Fruit fly (Drosophila melanogaster) whole organism, embryonic: ENCODE measurements around the gene abs.

Experiments
- Adf1 ChIP-seq: fragments of 200-800 bp; sonication (Bioruptor generic); IDR thresholded peaks from 2 replicates; pipeline ENCODE4 v1.3.6; 2022; ENCODE audit warnings: missing biosample characterization, missing genetic modification characterization
- Bgb ChIP-seq: fragments of 200-800 bp; sonication (Bioruptor generic); IDR thresholded peaks from 2 replicates; pipeline ENCODE4 v1.3.6; 2022; ENCODE audit warnings: missing biosample characterization, missing genetic modification characterization; ENCODE audit not compliant: partially characterized antibody
- CG10543 ChIP-seq: fragments of 200-800 bp; sonication (Bioruptor generic); optimal IDR thresholded peaks from 3 replicates; lab custom pipeline; 2017; ENCODE audit warnings: missing biosample characterization, mild to moderate bottlenecking, missing genetic modification characterization, moderate library complexity
- CG12659 ChIP-seq: fragments of 200-800 bp; sonication (Bioruptor generic); optimal IDR thresholded peaks from 3 replicates; lab custom pipeline; 2017; ENCODE audit warnings: mild to moderate bottlenecking, missing biosample characterization, missing genetic modification reagents, missing genetic modification characterization
- CG12769 ChIP-seq: fragments of 200-800 bp; sonication (Bioruptor generic); optimal IDR thresholded peaks from 2 replicates; lab custom pipeline; 2019; ENCODE audit warnings: missing biosample characterization, mild to moderate bottlenecking, missing genetic modification characterization, moderate library complexity
- CG13894 ChIP-seq: fragments of 200-800 bp; sonication (Bioruptor generic); optimal IDR thresholded peaks from 3 replicates; lab custom pipeline; 2018; ENCODE audit warnings: missing biosample characterization, mild to moderate bottlenecking, missing genetic modification characterization, moderate library complexity
- CG16779 ChIP-seq: fragments of 200-800 bp; sonication (Bioruptor generic); IDR thresholded peaks from 2 replicates; pipeline ENCODE4 v1.3.6; 2022; ENCODE audit warnings: missing biosample characterization, missing genetic modification characterization
- CG16863 ChIP-seq: fragments of 200-800 bp; sonication (Bioruptor generic); optimal IDR thresholded peaks from 3 replicates; lab custom pipeline; 2016; ENCODE audit warnings: missing biosample characterization, missing genetic modification characterization
- CG17568 ChIP-seq: fragments of 200-800 bp; sonication (Bioruptor generic); optimal IDR thresholded peaks from 2 replicates; lab custom pipeline; 2018; ENCODE audit warnings: missing biosample characterization, mild to moderate bottlenecking, missing genetic modification characterization, moderate library complexity
- CG17829 ChIP-seq: fragments of 200-800 bp; optimal IDR thresholded peaks from 2 replicates; lab custom pipeline; 2019; ENCODE audit warnings: missing biosample characterization, mild to moderate bottlenecking, missing genetic modification characterization, moderate library complexity
- CG18011 ChIP-seq: fragments of 200-800 bp; sonication (Bioruptor generic); optimal IDR thresholded peaks from 2 replicates; lab custom pipeline; 2017; ENCODE audit warnings: missing biosample characterization, missing genetic modification characterization, mild to moderate bottlenecking, moderate library complexity, missing genotype
- CG2116 ChIP-seq: fragments of 200-800 bp; sonication (Bioruptor generic); optimal IDR thresholded peaks from 3 replicates; lab custom pipeline; 2018; ENCODE audit warnings: missing biosample characterization, mild to moderate bottlenecking, missing genetic modification characterization
- CG2129 ChIP-seq: fragments of 200-800 bp; sonication (Bioruptor generic); IDR thresholded peaks from 2 replicates; pipeline ENCODE4 v1.3.6; 2022; ENCODE audit warnings: missing biosample characterization, missing genetic modification characterization; ENCODE audit not compliant: partially characterized antibody
- CG30020 ChIP-seq: fragments of 200-800 bp; optimal IDR thresholded peaks from 2 replicates; lab custom pipeline; 2019; ENCODE audit warnings: missing biosample characterization, mild to moderate bottlenecking, missing genetic modification characterization, moderate library complexity
- CG33213 ChIP-seq: fragments of 200-800 bp; sonication (Bioruptor generic); optimal IDR thresholded peaks from 3 replicates; lab custom pipeline; 2016; ENCODE audit warnings: missing biosample characterization, missing genetic modification characterization
- CG34224 ChIP-seq: fragments of 200-800 bp; sonication (Bioruptor generic); IDR thresholded peaks from 3 replicates; pipeline ENCODE4 v1.3.6; 2022; ENCODE audit warnings: missing biosample characterization, missing genetic modification characterization; ENCODE audit not compliant: partially characterized antibody
- CG34376 ChIP-seq: fragments of 200-800 bp; sonication (Bioruptor generic); optimal IDR thresholded peaks from 2 replicates; lab custom pipeline; 2018; ENCODE audit warnings: missing biosample characterization, mild to moderate bottlenecking, missing genetic modification characterization
- CG42726 ChIP-seq: fragments of 200-800 bp; sonication (Bioruptor generic); IDR thresholded peaks from 2 replicates; pipeline ENCODE4 v1.3.6; 2022; ENCODE audit warnings: missing biosample characterization, missing genetic modification characterization; ENCODE audit not compliant: partially characterized antibody
- CG4707 ChIP-seq: fragments of 200-800 bp; sonication (Bioruptor generic); optimal IDR thresholded peaks from 2 replicates; lab custom pipeline; 2018; ENCODE audit warnings: missing biosample characterization, mild to moderate bottlenecking, missing genetic modification characterization, moderate library complexity
- CG7987 ChIP-seq: fragments of 200-800 bp; sonication (Bioruptor generic); optimal IDR thresholded peaks from 2 replicates; lab custom pipeline; 2018; ENCODE audit warnings: missing biosample characterization, mild to moderate bottlenecking, missing genetic modification characterization, moderate library complexity
- CG8290 ChIP-seq, 3 experiments: fragments of 200-800 bp; sonication (Bioruptor generic); optimal IDR thresholded peaks; 2 replicates each; lab custom pipeline; 2016 to 2019; ENCODE audit warnings: missing biosample characterization in 3 of 3, missing genetic modification characterization in 3 of 3, mild to moderate bottlenecking in 2 of 3, moderate library complexity in 1 of 3
- CG9437 ChIP-seq: fragments of 200-800 bp; sonication (Bioruptor generic); optimal IDR thresholded peaks from 2 replicates; lab custom pipeline; 2018; ENCODE audit warnings: missing biosample characterization, mild to moderate bottlenecking, missing genetic modification characterization
- Camta ChIP-seq: fragments of 200-800 bp; sonication (Bioruptor generic); optimal IDR thresholded peaks from 2 replicates; lab custom pipeline; 2016; ENCODE audit warnings: missing biosample characterization, missing genetic modification characterization
- Dp ChIP-seq: fragments of 200-800 bp; sonication (Bioruptor generic); optimal IDR thresholded peaks from 2 replicates; lab custom pipeline; 2018; ENCODE audit warnings: missing biosample characterization, mild to moderate bottlenecking, missing genetic modification characterization, moderate library complexity
- E2f2 ChIP-seq: fragments of 200-800 bp; sonication (Bioruptor generic); IDR thresholded peaks from 2 replicates; pipeline ENCODE4 v1.3.6; 2022; ENCODE audit warnings: missing biosample characterization, missing genetic modification characterization
- Eip74EF ChIP-seq, 2 experiments: fragments of 200-800 bp in 1 of 2; fragments of >200 bp in 1 of 2; sonication (Bioruptor generic) in 1 of 2; optimal IDR thresholded peaks; 2 replicates each; lab custom pipeline; 2017 to 2019; ENCODE audit warnings: missing biosample characterization in 2 of 2, missing genetic modification characterization in 2 of 2, mild to moderate bottlenecking in 1 of 2, moderate library complexity in 1 of 2
- Ets97D ChIP-seq: fragments of 200-800 bp; sonication (Bioruptor generic); optimal IDR thresholded peaks from 3 replicates; lab custom pipeline; 2016; ENCODE audit warnings: missing biosample characterization, missing genetic modification characterization
- HLHmδ ChIP-seq: fragments of 200-800 bp; sonication (Bioruptor generic); optimal IDR thresholded peaks from 2 replicates; lab custom pipeline; 2018; ENCODE audit warnings: missing biosample characterization, mild to moderate bottlenecking, missing genetic modification characterization, moderate library complexity
- Hmr ChIP-seq: fragments of 200-800 bp; sonication (Bioruptor generic); optimal IDR thresholded peaks from 3 replicates; lab custom pipeline; 2017; ENCODE audit warnings: mild to moderate bottlenecking, missing biosample characterization, missing genetic modification reagents, missing genetic modification characterization
- Med ChIP-seq: fragments of 200-800 bp; sonication (Bioruptor generic); peaks from one replicate; lab custom pipeline; 2016; ENCODE audit warnings: missing biosample characterization, missing genetic modification characterization, mild to moderate bottlenecking, inconsistent platforms, moderate library complexity
- Opbp ChIP-seq: fragments of 200-800 bp; sonication (Bioruptor generic); IDR thresholded peaks from 3 replicates; pipeline ENCODE4 v1.3.6; 2022; ENCODE audit warnings: missing biosample characterization, missing genetic modification characterization; ENCODE audit not compliant: partially characterized antibody
- Poxn ChIP-seq: fragments of 200-800 bp; sonication (Bioruptor generic); IDR thresholded peaks from 2 replicates; pipeline ENCODE4 v1.3.6; 2022; ENCODE audit warnings: missing biosample characterization, missing genetic modification characterization
- amos ChIP-seq: fragments of 200-800 bp; sonication (Bioruptor generic); IDR thresholded peaks from 2 replicates; pipeline ENCODE4 v1.3.6; 2022; ENCODE audit warnings: missing biosample characterization, missing genetic modification characterization; ENCODE audit not compliant: partially characterized antibody
- crc ChIP-seq: fragments of 200-800 bp; sonication (Bioruptor generic); optimal IDR thresholded peaks from 2 replicates; lab custom pipeline; 2016; ENCODE audit warnings: missing biosample characterization, missing genetic modification characterization
- crol ChIP-seq: fragments of 200-800 bp; sonication (Bioruptor generic); IDR thresholded peaks from 2 replicates; pipeline ENCODE4 v1.3.6; 2022; ENCODE audit warnings: missing biosample characterization, missing genetic modification characterization
- esg ChIP-seq: fragments of 200-800 bp; sonication (Bioruptor generic); conservative IDR thresholded peaks from 2 replicates; pipeline ENCODE4 v1.3.6; 2022; ENCODE audit warnings: missing biosample characterization, missing genetic modification characterization
- gfzf ChIP-seq: fragments of 200-800 bp; sonication (Bioruptor generic); optimal IDR thresholded peaks from 2 replicates; lab custom pipeline; 2016; ENCODE audit warnings: missing biosample characterization, mild to moderate bottlenecking, missing genetic modification characterization, moderate library complexity
- kay ChIP-seq: fragments of 200-800 bp; sonication (Bioruptor generic); optimal IDR thresholded peaks from 2 replicates; lab custom pipeline; 2016; ENCODE audit warnings: missing biosample characterization, missing genetic modification characterization
- nerfin-2 ChIP-seq: fragments of 200-800 bp; sonication (Bioruptor generic); IDR thresholded peaks from 2 replicates; pipeline ENCODE4 v1.3.6; 2022; ENCODE audit warnings: missing biosample characterization, missing genetic modification characterization; ENCODE audit not compliant: partially characterized antibody
- nom ChIP-seq: fragments of 200-800 bp; sonication (Bioruptor generic); optimal IDR thresholded peaks from 2 replicates; lab custom pipeline; 2017; ENCODE audit warnings: missing biosample characterization, missing genetic modification characterization, mild to moderate bottlenecking, moderate library complexity, missing genetic modification reagents
- p53 ChIP-seq: fragments of 200-800 bp; sonication (Bioruptor generic); optimal IDR thresholded peaks from 2 replicates; lab custom pipeline; 2016; ENCODE audit warnings: missing biosample characterization, missing genetic modification characterization
- sug ChIP-seq: fragments of 200-800 bp; optimal IDR thresholded peaks from 2 replicates; lab custom pipeline; 2019; ENCODE audit warnings: missing biosample characterization, mild to moderate bottlenecking, missing genetic modification characterization, moderate library complexity
- usp ChIP-seq: fragments of >200 bp; optimal IDR thresholded peaks from 2 replicates; lab custom pipeline; 2017; ENCODE audit warnings: missing biosample characterization, missing genetic modification characterization

The abs gene

dm6 chr3R:4186820-4187540 is 45.9 kb upstream of the abs start (continued):
- no peak for TF ChIP-seq CG16863 (GFP tag; lab: Kevin White, UChicago)
- TF ChIP-seq CG9437 (GFP tag; lab: Kevin White, UChicago), result no peak
- no peak for TF ChIP-seq CG17568
- peak; percentile 49 for TF ChIP-seq Bgb
- no peak for TF ChIP-seq nerfin-2
- peak; percentile 33 for TF ChIP-seq amos (GFP tag; lab: Robert Waterston, UW)
- TF ChIP-seq sug (tag; lab: Kevin White, UChicago), result peak; percentile 83
- no peak for TF ChIP-seq CG8290 (GFP tag; optimal IDR thresholded peaks at IDR 0.05; lab: Kevin White, UChicago)
- peak in 1 of 2 experiments; percentile 43 for TF ChIP-seq CG8290 (tag; optimal IDR thresholded peaks at IDR 0.05; lab: Kevin White, UChicago)
- no peak for TF ChIP-seq CG34224 (GFP tag; lab: Robert Waterston, UW)
- no peak for TF ChIP-seq usp
- peak; percentile 61 for TF ChIP-seq CG10543 (GFP tag; lab: Kevin White, UChicago)
- TF ChIP-seq Poxn, result no peak
- no peak for TF ChIP-seq Camta
- TF ChIP-seq Eip74EF (GFP tag; optimal IDR thresholded peaks at IDR 0.05; lab: Kevin White, UChicago), result peak in 1 of 2 experiments; percentile 82
- TF ChIP-seq Opbp (GFP tag; lab: Robert Waterston, UW), result 0 out of 3 replicates have a peak, but pooled peaks have one; percentile 4
- peak; percentile 35 for TF ChIP-seq Hmr (GFP tag; lab: Kevin White, UChicago)
- peak; percentile 62 for TF ChIP-seq CG12769 (tag; lab: Kevin White, UChicago)
- TF ChIP-seq CG2116 (GFP tag; lab: Kevin White, UChicago), result no peak
- peak; percentile 27 for TF ChIP-seq Med (GFP tag; lab: Kevin White, UChicago)

DNA sequence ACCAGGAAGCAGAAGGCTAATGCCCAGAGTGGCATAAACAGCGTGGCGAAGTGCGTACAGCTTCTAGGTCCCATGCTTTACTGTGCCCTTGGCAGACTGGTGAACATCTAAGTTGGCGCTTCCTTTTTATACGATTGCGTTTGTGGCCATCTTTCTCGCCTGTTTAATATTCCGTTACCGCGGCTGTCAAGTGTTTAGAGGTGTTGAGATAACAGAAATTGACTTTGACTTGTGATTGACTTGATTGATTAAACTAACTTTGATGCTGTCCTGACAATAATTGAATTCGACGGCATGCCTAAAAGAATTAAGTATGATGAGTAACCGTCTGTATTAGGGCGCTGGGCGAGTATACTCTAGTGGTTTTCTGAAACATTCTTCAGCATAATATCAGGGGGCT is 42.7 kb upstream of the abs start, which contains the start of gene Dsk:
TSS of gene Dsk (minus strand) at position 101 of the 400 bp plus-strand sequence.
- TF ChIP-seq CG16779 (GFP tag; lab: Robert Waterston, UW) (no peak), esg (GFP tag; lab: Robert Waterston, UW) (0 out of 2 replicates have a peak, but pooled peaks have one; percentile 8)
- TF ChIP-seq, all 482 proteins: peak for 1

dm6 chr3R:4197055-4197454 is 35.8 kb upstream of the abs start, which contains the start of gene beta-Man:
beta-Man (plus strand) TSS chr3R:4197206.
- TF ChIP-seq E2f2 (GFP tag; lab: Robert Waterston, UW) (peak; percentile 34; the same call in 1 of the 2 replicates), CG30020 (tag; lab: Kevin White, UChicago) (peak; percentile 84), HLHmδ (GFP tag; lab: Kevin White, UChicago) (peak; percentile 11), CG17829 (tag; lab: Kevin White, UChicago) (peak; percentile 11), CG13894 (tag; lab: Kevin White, UChicago) (peak; percentile 33), CG42726 (peak; percentile 42; the same call in 1 of the 2 replicates), p53 (GFP tag; lab: Kevin White, UChicago) (no peak), CG34376 (peak; percentile 56), CG18011 (GFP tag; lab: Kevin White, UChicago) (peak; percentile 94), CG4707 (GFP tag; lab: Kevin White, UChicago) (no peak), CG2129 (GFP tag; lab: Robert Waterston, UW) (0 out of 2 replicates have a peak, but pooled peaks have one; percentile 22), CG9437 (GFP tag; lab: Kevin White, UChicago) (peak; percentile 98), Adf1 (GFP tag; lab: Robert Waterston, UW) (no peak), Hmr (GFP tag; lab: Kevin White, UChicago) (peak; percentile 17), Ets97D (GFP tag; lab: Kevin White, UChicago) (peak; percentile 28), kay (GFP tag; lab: Kevin White, UChicago) (peak; percentile 46), crol (GFP tag; lab: Robert Waterston, UW) (no peak), Bgb (peak; percentile 61; the same call in 1 of the 2 replicates), CG7987 (GFP tag; lab: Kevin White, UChicago) (peak; percentile 1), crc (GFP tag; lab: Kevin White, UChicago) (no peak), CG12659 (peak; percentile 32), gfzf (peak; percentile 66), nom (GFP tag; lab: Kevin White, UChicago) (peak; percentile 48), CG33213 (GFP tag; lab: Kevin White, UChicago) (peak; percentile 76), Dp (peak; percentile 27)
